Worm (Caenorhabditis elegans) whole organism, midembryonic: ENCODE results near the gene ZC455.1.

Source experiments
- cog-1 ChIP-seq: sonication (generic microtip); optimal IDR thresholded peaks from 2 replicates; lab custom pipeline; 2016; ENCODE audit warnings: missing genetic modification characterization, missing compliant biosample characterization
- flt-1 ChIP-seq: fragments of 200-800 bp; sonication (Bioruptor generic); IDR thresholded peaks from 2 replicates; pipeline ENCODE4 v1.3.6; 2022; ENCODE audit warnings: missing genetic modification characterization, missing compliant biosample characterization
- klf-2 ChIP-seq: fragments of 200-800 bp; sonication (Bioruptor generic); conservative IDR thresholded peaks from 2 replicates; pipeline ENCODE4 v1.3.6; 2022; ENCODE audit warnings: missing genetic modification reagents, missing genetic modification characterization, missing compliant biosample characterization
- med-1 ChIP-seq: sonication (generic microtip); optimal IDR thresholded peaks from 2 replicates; lab custom pipeline; 2017; ENCODE audit warnings: missing genetic modification characterization, mild to moderate bottlenecking, missing compliant biosample characterization, antibody characterized with exemption, missing genetic modification reagents; ENCODE audit not compliant: insufficient read depth
- ref-1 ChIP-seq: fragments of 200-800 bp; sonication (Bioruptor generic); conservative IDR thresholded peaks from 2 replicates; pipeline ENCODE4 v1.3.6; 2022; ENCODE audit warnings: missing genetic modification reagents, missing genetic modification characterization, missing compliant biosample characterization
- tab-1 ChIP-seq: fragments of 200-800 bp; sonication (Bioruptor generic); IDR thresholded peaks from 2 replicates; pipeline ENCODE4 v1.3.6; 2022; ENCODE audit warnings: missing genetic modification characterization, missing compliant biosample characterization
- ztf-23 ChIP-seq: fragments of 200-800 bp; sonication (Bioruptor generic); IDR thresholded peaks from 2 replicates; pipeline ENCODE4 v1.3.6; 2022; ENCODE audit warnings: missing genetic modification reagents, missing genetic modification characterization, missing compliant biosample characterization
- ztf-29 ChIP-seq: fragments of 200-800 bp; sonication (Bioruptor generic); IDR thresholded peaks from 2 replicates; pipeline ENCODE4 v1.3.6; 2022; ENCODE audit warnings: missing genetic modification reagents, missing genetic modification characterization, missing compliant biosample characterization

- TF ChIP-seq flt-1, result no peak
- TF ChIP-seq ref-1, result no peak
- no peak for TF ChIP-seq tab-1 (GFP tag; lab: Robert Waterston, UW)
- TF ChIP-seq klf-2, result no peak
- TF ChIP-seq ztf-29 (GFP tag; lab: Robert Waterston, UW), result no peak
- no peak for TF ChIP-seq ztf-23
- TF ChIP-seq med-1, result no peak
- no peak for TF ChIP-seq cog-1
Observed at ce11 chrV:12786340-12786739, 13.0 kb downstream of the ZC455.1 start.
